Worm (Caenorhabditis elegans) whole organism, L4 larva: ENCODE data around the gene F57F4.1.

Experiments
- D1046.2 ChIP-seq: fragments of 200-800 bp; sonication (Bioruptor generic); IDR thresholded peaks from 2 replicates; pipeline ENCODE4 v1.3.6; 2022; ENCODE audit warnings: missing genetic modification characterization, missing compliant biosample characterization
- F37D6.2 ChIP-seq: sonication (generic microtip); optimal IDR thresholded peaks from 2 replicates; lab custom pipeline; 2016; ENCODE audit warnings: mild to moderate bottlenecking, missing genetic modification characterization, missing compliant biosample characterization
- F44E2.7 ChIP-seq: fragments of 200-800 bp; sonication (Bioruptor generic); IDR thresholded peaks from 2 replicates; pipeline ENCODE4 v2.1.2; 2022; ENCODE audit warnings: missing genetic modification characterization, missing compliant biosample characterization
- R02D3.7 ChIP-seq: fragments of 150-350 bp; sonication (generic microtip); optimal IDR thresholded peaks from 3 replicates; lab custom pipeline; 2014; ENCODE audit warnings: missing biosample characterization, missing genetic modification characterization
- T26A8.4 ChIP-seq: fragments of 200-800 bp; sonication (Bioruptor generic); IDR thresholded peaks from 2 replicates; pipeline ENCODE4 v1.3.6; 2022; ENCODE audit warnings: missing genetic modification characterization, missing compliant biosample characterization
- Y105C5A.15 ChIP-seq: fragments of 200-800 bp; sonication (Bioruptor generic); IDR thresholded peaks from 2 replicates; pipeline ENCODE4 v1.3.6; 2022; ENCODE audit warnings: missing genetic modification characterization, missing compliant biosample characterization
- Y5F2A.4 ChIP-seq: fragments of 200-800 bp; sonication (Bioruptor generic); optimal IDR thresholded peaks from 2 replicates; lab custom pipeline; 2018; ENCODE audit warnings: mild to moderate bottlenecking, missing genetic modification characterization, missing compliant biosample characterization
- Y75B8A.6 ChIP-seq: fragments of 200-800 bp; sonication (Bioruptor generic); IDR thresholded peaks from 2 replicates; pipeline ENCODE4 v1.3.6; 2022; ENCODE audit warnings: missing genetic modification reagents, missing genetic modification characterization, missing compliant biosample characterization
- ZK337.2 ChIP-seq: fragments of 200-800 bp; sonication (Bioruptor generic); IDR thresholded peaks from 2 replicates; pipeline ENCODE4 v1.3.6; 2022; ENCODE audit warnings: missing genetic modification reagents, missing genetic modification characterization, missing compliant biosample characterization
- aha-1 ChIP-seq: fragments of 150-350 bp; peaks from one replicate; lab custom pipeline; 2014; ENCODE audit warnings: missing biosample characterization, missing genetic modification characterization
- attf-4 ChIP-seq: sonication (generic microtip); optimal IDR thresholded peaks from 3 replicates; lab custom pipeline; 2017; ENCODE audit warnings: missing biosample characterization, missing genetic modification characterization
- ceh-20 ChIP-seq: fragments of 200-800 bp; sonication (Bioruptor generic); IDR thresholded peaks from 2 replicates; pipeline ENCODE4 v1.3.6; 2022; ENCODE audit warnings: missing genetic modification reagents, missing genetic modification characterization, missing compliant biosample characterization
- ceh-32 ChIP-seq: sonication (generic microtip); optimal IDR thresholded peaks from 2 replicates; lab custom pipeline; 2016; ENCODE audit warnings: mild to moderate bottlenecking, missing genetic modification characterization, missing compliant biosample characterization; ENCODE audit not compliant: poor library complexity
- ceh-44 ChIP-seq: fragments of 200-800 bp; sonication (Bioruptor generic); IDR thresholded peaks from 2 replicates; pipeline ENCODE4 v1.3.6; 2022; ENCODE audit warnings: missing genetic modification reagents, missing genetic modification characterization, missing compliant biosample characterization
- ceh-82 ChIP-seq: sonication (generic microtip); optimal IDR thresholded peaks from 2 replicates; lab custom pipeline; 2017; ENCODE audit warnings: missing biosample characterization, missing genetic modification characterization
- ces-1 ChIP-seq: fragments of 150-350 bp; sonication (generic microtip); optimal IDR thresholded peaks from 4 replicates; lab custom pipeline; 2014; ENCODE audit warnings: missing biosample characterization, missing genetic modification reagents, missing genetic modification characterization
- daf-12 ChIP-seq: fragments of 150-350 bp; optimal IDR thresholded peaks from 2 replicates; lab custom pipeline; 2014; ENCODE audit warnings: missing biosample characterization, missing genetic modification reagents, missing genetic modification characterization
- daf-19 ChIP-seq: fragments of 200-800 bp; sonication (Bioruptor generic); conservative IDR thresholded peaks from 2 replicates; pipeline ENCODE4 v1.3.6; 2022; ENCODE audit warnings: missing genetic modification characterization, missing compliant biosample characterization
- duxl-1 ChIP-seq: sonication (generic microtip); optimal IDR thresholded peaks from 2 replicates; lab custom pipeline; 2016; ENCODE audit warnings: mild to moderate bottlenecking, missing genetic modification characterization, moderate library complexity, missing compliant biosample characterization; ENCODE audit not compliant: poor library complexity
- dve-1 ChIP-seq: sonication (generic microtip); optimal IDR thresholded peaks from 2 replicates; lab custom pipeline; 2017; ENCODE audit warnings: antibody characterized with exemption, mild to moderate bottlenecking, missing genetic modification characterization, missing compliant biosample characterization; ENCODE audit not compliant: insufficient read depth
- egl-27 ChIP-seq: sonication (generic microtip); optimal IDR thresholded peaks from 3 replicates; lab custom pipeline; 2017; ENCODE audit warnings: missing biosample characterization, missing genetic modification reagents, missing genetic modification characterization
- egl-43 ChIP-seq: fragments of 200-800 bp; sonication (Bioruptor generic); IDR thresholded peaks from 2 replicates; pipeline ENCODE4 v1.3.6; 2022; ENCODE audit warnings: missing genetic modification reagents, missing genetic modification characterization, missing compliant biosample characterization
- fos-1 ChIP-seq: fragments of 150-350 bp; optimal IDR thresholded peaks from 2 replicates; lab custom pipeline; 2014; ENCODE audit warnings: missing biosample characterization, missing genetic modification characterization
- hlh-30 ChIP-seq: sonication (generic microtip); optimal IDR thresholded peaks from 2 replicates; lab custom pipeline; 2017; ENCODE audit warnings: antibody characterized with exemption, mild to moderate bottlenecking, missing genetic modification characterization, missing compliant biosample characterization; ENCODE audit not compliant: insufficient read depth
- hmg-1.1 ChIP-seq: fragments of 200-800 bp; sonication (Bioruptor generic); IDR thresholded peaks from 2 replicates; pipeline ENCODE4 v1.3.6; 2022; ENCODE audit warnings: missing genetic modification reagents, missing genetic modification characterization, missing compliant biosample characterization
- lim-7 ChIP-seq: fragments of 200-800 bp; sonication (Bioruptor generic); IDR thresholded peaks from 2 replicates; pipeline ENCODE4 v1.3.6; 2022; ENCODE audit warnings: missing genetic modification characterization, missing compliant biosample characterization
- lin-29 ChIP-seq: fragments of 200-800 bp; sonication (Bioruptor generic); IDR thresholded peaks from 2 replicates; pipeline ENCODE4 v1.3.6; 2022; ENCODE audit warnings: missing genetic modification reagents, missing genetic modification characterization, missing compliant biosample characterization
- lin-38 ChIP-seq: fragments of 200-800 bp; sonication (Bioruptor generic); IDR thresholded peaks from 2 replicates; pipeline ENCODE4 v1.3.6; 2022; ENCODE audit warnings: missing genetic modification reagents, missing genetic modification characterization, missing compliant biosample characterization
- lin-39 ChIP-seq: fragments of 150-350 bp; optimal IDR thresholded peaks from 2 replicates; lab custom pipeline; 2014; ENCODE audit warnings: missing biosample characterization, missing genetic modification reagents, missing genetic modification characterization
- mdl-1 ChIP-seq, 2 experiments: fragments of 150-350 bp in 1 of 2; sonication (generic microtip) in 1 of 2; optimal IDR thresholded peaks; 2 replicates each; lab custom pipeline; 2014 to 2017; ENCODE audit warnings: missing biosample characterization in 2 of 2, missing genetic modification characterization in 2 of 2
- mdt-29 ChIP-seq: fragments of 200-800 bp; sonication (Bioruptor generic); IDR thresholded peaks from 2 replicates; pipeline ENCODE4 v1.3.6; 2022; ENCODE audit warnings: missing genetic modification reagents, missing genetic modification characterization, missing compliant biosample characterization
- mes-2 ChIP-seq: sonication (generic microtip); optimal IDR thresholded peaks from 2 replicates; lab custom pipeline; 2016; ENCODE audit warnings: missing genotype, mild to moderate bottlenecking, missing genetic modification characterization, missing compliant biosample characterization; ENCODE audit not compliant: poor library complexity, severe bottlenecking
- mxl-3 ChIP-seq: fragments of 200-800 bp; sonication (Bioruptor generic); optimal IDR thresholded peaks from 2 replicates; lab custom pipeline; 2018; ENCODE audit warnings: mild to moderate bottlenecking, missing genetic modification characterization, missing compliant biosample characterization
- nhr-10 ChIP-seq: fragments of 150-350 bp; optimal IDR thresholded peaks from 2 replicates; lab custom pipeline; 2014; ENCODE audit warnings: missing biosample characterization, missing genetic modification characterization
- nhr-102 ChIP-seq: sonication (generic microtip); optimal IDR thresholded peaks from 2 replicates; lab custom pipeline; 2016; ENCODE audit warnings: mild to moderate bottlenecking, missing genetic modification characterization, moderate library complexity, missing compliant biosample characterization
- nhr-25 ChIP-seq: sonication (generic microtip); optimal IDR thresholded peaks from 2 replicates; lab custom pipeline; 2017; ENCODE audit warnings: missing genetic modification characterization, mild to moderate bottlenecking, missing compliant biosample characterization, antibody characterized with exemption, moderate library complexity, borderline replicate concordance; ENCODE audit not compliant: insufficient read depth
- nhr-28 ChIP-seq: fragments of 150-350 bp; optimal IDR thresholded peaks from 2 replicates; lab custom pipeline; 2014; ENCODE audit warnings: missing biosample characterization, missing genetic modification characterization
- nhr-41 ChIP-seq: fragments of 200-800 bp; sonication (Bioruptor generic); IDR thresholded peaks from 2 replicates; pipeline ENCODE4 v1.3.6; 2022; ENCODE audit warnings: missing genetic modification reagents, missing genetic modification characterization, missing compliant biosample characterization
- nhr-42 ChIP-seq: fragments of 200-800 bp; sonication (Bioruptor generic); IDR thresholded peaks from 2 replicates; pipeline ENCODE4 v1.3.6; 2022; ENCODE audit warnings: missing genetic modification characterization, missing compliant biosample characterization
- nhr-48 ChIP-seq: sonication (generic microtip); optimal IDR thresholded peaks from 2 replicates; lab custom pipeline; 2016; ENCODE audit warnings: mild to moderate bottlenecking, missing genetic modification characterization, missing compliant biosample characterization
- nhr-76 ChIP-seq: fragments of 150-350 bp; optimal IDR thresholded peaks from 2 replicates; lab custom pipeline; 2014; ENCODE audit warnings: missing biosample characterization, missing genetic modification characterization
- php-3 ChIP-seq: fragments of 200-800 bp; sonication (Bioruptor generic); IDR thresholded peaks from 2 replicates; pipeline ENCODE4 v1.3.6; 2022; ENCODE audit warnings: missing genetic modification reagents, missing genetic modification characterization, missing compliant biosample characterization
- pqm-1 ChIP-seq: sonication (generic microtip); optimal IDR thresholded peaks from 2 replicates; lab custom pipeline; 2017; ENCODE audit warnings: missing biosample characterization, missing genetic modification characterization
- rbr-2 ChIP-seq: sonication (generic microtip); optimal IDR thresholded peaks from 2 replicates; lab custom pipeline; 2016; ENCODE audit warnings: missing genotype, missing genetic modification characterization, missing compliant biosample characterization
- sdz-12 ChIP-seq: fragments of 200-800 bp; sonication (Bioruptor generic); optimal IDR thresholded peaks from 2 replicates; lab custom pipeline; 2018; ENCODE audit warnings: mild to moderate bottlenecking, missing genetic modification characterization, missing compliant biosample characterization
- skn-1 ChIP-seq: fragments of 150-350 bp; optimal IDR thresholded peaks from 2 replicates; lab custom pipeline; 2014; ENCODE audit warnings: missing biosample characterization, missing genetic modification characterization
- snpc-4 ChIP-seq: fragments of 150-350 bp; optimal IDR thresholded peaks from 2 replicates; lab custom pipeline; 2014; ENCODE audit warnings: missing biosample characterization, missing genetic modification characterization
- spr-1 ChIP-seq: sonication (generic microtip); optimal IDR thresholded peaks from 2 replicates; lab custom pipeline; 2016; ENCODE audit warnings: mild to moderate bottlenecking, missing genetic modification characterization, missing compliant biosample characterization
- tra-1 ChIP-seq: fragments of 200-800 bp; sonication (Bioruptor generic); IDR thresholded peaks from 2 replicates; pipeline ENCODE4 v1.3.6; 2022; ENCODE audit warnings: missing genetic modification reagents, missing genetic modification characterization, missing compliant biosample characterization
- unc-39 ChIP-seq: sonication (generic microtip); optimal IDR thresholded peaks from 2 replicates; lab custom pipeline; 2017; ENCODE audit warnings: missing biosample characterization, missing genetic modification characterization
- unc-62 ChIP-seq, 3 experiments: fragments of 150-350 bp in 1 of 3; sonication (generic microtip); optimal IDR thresholded peaks in 2 of 3; peaks in 1 of 3; 1 replicate in 1 of 3; 2 replicates in 2 of 3; lab custom pipeline; 2014 to 2017; ENCODE audit warnings: missing biosample characterization in 3 of 3, missing genetic modification characterization in 3 of 3, missing genetic modification reagents in 3 of 3, missing genotype in 1 of 3
- zag-1 ChIP-seq: fragments of 150-350 bp; optimal IDR thresholded peaks from 2 replicates; lab custom pipeline; 2014; ENCODE audit warnings: missing biosample characterization, missing genetic modification characterization

F57F4.1 gene

DNA sequence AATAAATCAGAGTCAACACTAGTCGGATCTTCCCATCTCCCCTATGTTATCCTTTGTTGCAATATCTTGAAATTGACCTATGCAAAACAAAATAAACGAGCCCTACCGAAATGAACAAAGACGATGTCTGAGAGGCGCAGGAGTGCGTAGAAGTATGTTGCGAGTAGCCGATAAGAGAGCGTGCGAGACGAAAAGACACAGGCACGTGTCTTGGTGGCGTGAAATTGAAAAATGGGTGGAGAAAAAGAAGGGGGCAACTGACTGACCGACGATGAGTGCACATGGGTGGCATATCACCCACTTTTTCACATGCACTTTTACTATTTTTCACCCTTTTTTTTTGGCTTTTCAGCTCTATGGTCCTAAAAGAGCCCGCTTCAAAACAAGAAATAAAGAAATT is 42.1 kb upstream of the F57F4.1 start:
- TF ChIP-seq sdz-12 (no peak), D1046.2 (GFP tag; lab: Robert Waterston, UW) (no peak), nhr-42 (GFP tag; lab: Robert Waterston, UW) (no peak), daf-19 (GFP tag; lab: Robert Waterston, UW) (no peak), zag-1 (no peak), nhr-41 (GFP tag; lab: Robert Waterston, UW) (no peak), unc-62 (GFP tag; optimal IDR thresholded peaks at IDR 0.05 in 1 of 2; lab: Kevin White, UChicago) (peak in 1 of 2 experiments; percentile 97), unc-62 (tag; optimal IDR thresholded peaks at IDR 0.05; lab: Kevin White, UChicago) (no peak), hlh-30 (peak; percentile 94), ceh-32 (tag; lab: Kevin White, UChicago) (no peak), Y75B8A.6 (GFP tag; lab: Robert Waterston, UW) (no peak), ZK337.2 (GFP tag; lab: Robert Waterston, UW) (no peak), mxl-3 (GFP tag; lab: Kevin White, UChicago) (peak; percentile 64), mes-2 (tag; lab: Kevin White, UChicago) (no peak), R02D3.7 (no peak), T26A8.4 (GFP tag; lab: Robert Waterston, UW) (no peak), lim-7 (GFP tag; lab: Robert Waterston, UW) (0 out of 2 replicates have a peak, but pooled peaks have one; percentile 27), ceh-82 (tag; lab: Kevin White, UChicago) (no peak), duxl-1 (no peak), tra-1 (GFP tag; lab: Robert Waterston, UW) (no peak), snpc-4 (tag; lab: Kevin White, UChicago) (no peak), ces-1 (GFP tag; lab: Kevin White, UChicago) (no peak), lin-38 (GFP tag; lab: Robert Waterston, UW) (no peak), F44E2.7 (GFP tag; lab: Robert Waterston, UW) (no peak), lin-29 (GFP tag; lab: Robert Waterston, UW) (no peak), egl-43 (GFP tag; lab: Robert Waterston, UW) (no peak), nhr-48 (tag; lab: Kevin White, UChicago) (no peak), spr-1 (tag; lab: Kevin White, UChicago) (no peak), fos-1 (tag; lab: Kevin White, UChicago) (no peak), php-3 (GFP tag; lab: Robert Waterston, UW) (no peak), F37D6.2 (tag; lab: Kevin White, UChicago) (no peak), hmg-1.1 (GFP tag; lab: Robert Waterston, UW) (no peak), daf-12 (no peak), Y5F2A.4 (GFP tag; lab: Kevin White, UChicago) (no peak), nhr-28 (peak; percentile 35), nhr-10 (tag; lab: Kevin White, UChicago) (no peak), mdl-1 (tag; optimal IDR thresholded peaks at IDR 0.05; lab: Kevin White, UChicago) (peak; percentile 12 to 87), mdt-29 (GFP tag; lab: Robert Waterston, UW) (no peak), lin-39 (no peak), ceh-20 (GFP tag; lab: Robert Waterston, UW) (peak; percentile 25; the same call in 1 of the 2 replicates), nhr-76 (tag; lab: Kevin White, UChicago) (no peak), pqm-1 (tag; lab: Kevin White, UChicago) (no peak), aha-1 (tag; lab: Kevin White, UChicago) (peak; percentile 90), attf-4 (tag; lab: Kevin White, UChicago) (no peak), unc-39 (tag; lab: Kevin White, UChicago) (no peak), egl-27 (tag; lab: Kevin White, UChicago) (no peak), ceh-44 (no peak), Y105C5A.15 (GFP tag; lab: Robert Waterston, UW) (no peak), dve-1 (tag; lab: Kevin White, UChicago) (no peak), rbr-2 (tag; lab: Kevin White, UChicago) (no peak), nhr-102 (tag; lab: Kevin White, UChicago) (no peak), nhr-25 (no peak), skn-1 (tag; lab: Kevin White, UChicago) (no peak)
